Worm (Caenorhabditis elegans) whole organism, midembryonic: ENCODE results near the gene F45H10.5.

Experiments
- T22C8.4 ChIP-seq: fragments of 200-800 bp; sonication (Bioruptor generic); IDR thresholded peaks from 2 replicates; pipeline ENCODE4 v1.3.6; 2022; ENCODE audit warnings: missing genetic modification characterization, missing compliant biosample characterization
- cog-1 ChIP-seq: sonication (generic microtip); optimal IDR thresholded peaks from 2 replicates; lab custom pipeline; 2016; ENCODE audit warnings: missing genetic modification characterization, missing compliant biosample characterization
- flt-1 ChIP-seq: fragments of 200-800 bp; sonication (Bioruptor generic); IDR thresholded peaks from 2 replicates; pipeline ENCODE4 v1.3.6; 2022; ENCODE audit warnings: missing genetic modification characterization, missing compliant biosample characterization
- klf-2 ChIP-seq: fragments of 200-800 bp; sonication (Bioruptor generic); conservative IDR thresholded peaks from 2 replicates; pipeline ENCODE4 v1.3.6; 2022; ENCODE audit warnings: missing genetic modification reagents, missing genetic modification characterization, missing compliant biosample characterization
- med-1 ChIP-seq: sonication (generic microtip); optimal IDR thresholded peaks from 2 replicates; lab custom pipeline; 2017; ENCODE audit warnings: missing genetic modification characterization, mild to moderate bottlenecking, missing compliant biosample characterization, antibody characterized with exemption, missing genetic modification reagents; ENCODE audit not compliant: insufficient read depth
- ref-1 ChIP-seq: fragments of 200-800 bp; sonication (Bioruptor generic); conservative IDR thresholded peaks from 2 replicates; pipeline ENCODE4 v1.3.6; 2022; ENCODE audit warnings: missing genetic modification reagents, missing genetic modification characterization, missing compliant biosample characterization
- tab-1 ChIP-seq: fragments of 200-800 bp; sonication (Bioruptor generic); IDR thresholded peaks from 2 replicates; pipeline ENCODE4 v1.3.6; 2022; ENCODE audit warnings: missing genetic modification characterization, missing compliant biosample characterization
- ztf-23 ChIP-seq: fragments of 200-800 bp; sonication (Bioruptor generic); IDR thresholded peaks from 2 replicates; pipeline ENCODE4 v1.3.6; 2022; ENCODE audit warnings: missing genetic modification reagents, missing genetic modification characterization, missing compliant biosample characterization
- ztf-29 ChIP-seq: fragments of 200-800 bp; sonication (Bioruptor generic); IDR thresholded peaks from 2 replicates; pipeline ENCODE4 v1.3.6; 2022; ENCODE audit warnings: missing genetic modification reagents, missing genetic modification characterization, missing compliant biosample characterization

Gene F45H10.5

ce11 chrII:13472101-13472500, 29.6 kb upstream of the F45H10.5 start, which contains the start of gene E01G4.5:
E01G4.5 (plus strand) TSS chrII:13472401.
- no peak for TF ChIP-seq tab-1 (GFP tag; lab: Robert Waterston, UW)
- no peak for TF ChIP-seq med-1 (GFP tag; lab: Kevin White, UChicago)
- no peak for TF ChIP-seq cog-1 (tag; lab: Kevin White, UChicago)
- no peak for TF ChIP-seq klf-2 (GFP tag; lab: Robert Waterston, UW)
- TF ChIP-seq flt-1, result no peak

ce11 chrII:13477230-13477629, 24.4 kb upstream of the F45H10.5 start:
- TF ChIP-seq T22C8.4 (GFP tag; lab: Robert Waterston, UW), result no peak
- TF ChIP-seq flt-1, result no peak
- no peak for TF ChIP-seq tab-1 (GFP tag; lab: Robert Waterston, UW)

DNA sequence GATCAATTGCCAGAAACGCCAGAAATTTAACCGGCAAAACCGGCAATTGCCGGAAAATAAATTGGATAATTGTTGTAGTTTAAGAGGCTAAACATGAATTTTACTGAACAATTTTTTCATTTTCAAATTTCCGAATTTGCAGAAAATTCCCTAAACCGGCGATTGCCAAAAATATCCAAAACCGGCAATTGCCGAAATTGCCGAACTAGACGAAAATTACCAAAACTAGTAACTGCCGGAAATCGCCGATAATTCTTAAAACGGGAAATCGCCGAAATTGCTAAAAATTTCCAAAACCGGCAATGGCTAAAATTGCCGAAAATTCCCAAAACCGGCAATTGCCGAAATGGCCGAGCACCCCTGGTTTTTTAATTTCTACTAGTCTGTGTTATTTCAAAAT, 22.3 kb upstream of the F45H10.5 start:
- TF ChIP-seq tab-1 (GFP tag; lab: Robert Waterston, UW) (no peak), med-1 (GFP tag; lab: Kevin White, UChicago) (no peak), ztf-29 (no peak), cog-1 (tag; lab: Kevin White, UChicago) (no peak), ref-1 (GFP tag; lab: Robert Waterston, UW) (no peak), T22C8.4 (GFP tag; lab: Robert Waterston, UW) (no peak), ztf-23 (GFP tag; lab: Robert Waterston, UW) (no peak), klf-2 (GFP tag; lab: Robert Waterston, UW) (no peak), flt-1 (no peak)

DNA sequence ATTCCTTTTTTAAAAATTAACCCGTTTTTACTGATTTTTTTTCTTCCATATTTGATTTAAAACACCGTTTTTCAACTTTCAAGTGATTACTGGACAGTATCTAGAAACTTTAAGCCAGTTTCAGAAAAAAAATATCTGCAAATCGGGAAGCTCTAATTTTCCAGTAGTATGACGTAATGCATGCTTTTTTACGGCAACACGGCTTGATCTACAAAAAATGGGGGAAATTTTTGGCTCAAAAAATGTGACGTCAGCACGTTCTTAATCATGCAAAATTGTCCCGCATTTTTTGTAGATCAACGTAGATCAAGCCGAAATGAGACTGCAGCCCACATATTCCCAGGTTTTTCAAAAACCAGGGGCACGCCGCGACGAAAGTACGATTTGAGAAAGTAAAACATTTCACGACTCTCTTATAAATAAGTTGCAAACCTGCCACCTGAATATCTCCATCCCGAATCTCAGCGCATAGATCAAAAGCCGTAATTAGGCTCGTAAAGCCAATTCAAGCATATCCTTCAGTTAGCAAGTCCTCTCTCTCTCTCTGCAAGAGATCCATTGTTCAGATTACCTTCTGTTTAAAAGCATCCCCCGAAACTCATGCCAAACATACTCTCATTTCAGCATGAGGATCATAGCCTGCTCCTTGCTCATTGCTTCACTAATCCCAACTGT, 19.8 kb upstream of the F45H10.5 start, which contains the start of gene E01G4.6:
Gene E01G4.6, plus strand, starts transcription at position 625 of the 675 bp plus-strand sequence.
- TF ChIP-seq cog-1 (tag; lab: Kevin White, UChicago) (no peak), flt-1 (no peak), ztf-29 (no peak), ztf-23 (GFP tag; lab: Robert Waterston, UW) (no peak), klf-2 (GFP tag; lab: Robert Waterston, UW) (no peak), med-1 (GFP tag; lab: Kevin White, UChicago) (no peak), tab-1 (GFP tag; lab: Robert Waterston, UW) (no peak), T22C8.4 (GFP tag; lab: Robert Waterston, UW) (no peak), ref-1 (GFP tag; lab: Robert Waterston, UW) (no peak)

DNA sequence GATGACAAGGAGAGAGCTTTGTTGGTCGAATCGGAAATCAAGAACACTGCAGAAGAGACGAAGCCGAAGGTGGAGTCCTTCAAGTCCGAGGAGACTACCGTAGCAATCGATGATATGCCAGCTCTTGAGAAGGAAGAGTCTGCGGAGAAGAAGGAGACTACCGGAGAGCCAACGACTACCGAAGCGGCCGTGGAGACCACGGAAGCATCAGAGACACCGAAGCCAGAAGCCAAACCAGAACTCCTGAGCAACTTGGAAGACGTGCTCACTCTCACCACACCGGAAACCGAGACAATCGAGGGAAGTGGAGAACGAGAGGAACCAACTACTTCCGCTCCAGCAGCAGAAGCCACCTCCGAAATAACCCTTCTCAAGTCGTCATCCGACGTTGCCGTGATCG, 17.6 kb upstream of the F45H10.5 start:
- TF ChIP-seq ref-1 (GFP tag; lab: Robert Waterston, UW), result no peak
- TF ChIP-seq cog-1 (tag; lab: Kevin White, UChicago), result no peak
- no peak for TF ChIP-seq med-1 (GFP tag; lab: Kevin White, UChicago)
- TF ChIP-seq ztf-29, result no peak
- no peak for TF ChIP-seq flt-1
- TF ChIP-seq klf-2 (GFP tag; lab: Robert Waterston, UW), result no peak
- TF ChIP-seq T22C8.4 (GFP tag; lab: Robert Waterston, UW), result no peak
- no peak for TF ChIP-seq ztf-23 (GFP tag; lab: Robert Waterston, UW)
- no peak for TF ChIP-seq tab-1 (GFP tag; lab: Robert Waterston, UW)

DNA sequence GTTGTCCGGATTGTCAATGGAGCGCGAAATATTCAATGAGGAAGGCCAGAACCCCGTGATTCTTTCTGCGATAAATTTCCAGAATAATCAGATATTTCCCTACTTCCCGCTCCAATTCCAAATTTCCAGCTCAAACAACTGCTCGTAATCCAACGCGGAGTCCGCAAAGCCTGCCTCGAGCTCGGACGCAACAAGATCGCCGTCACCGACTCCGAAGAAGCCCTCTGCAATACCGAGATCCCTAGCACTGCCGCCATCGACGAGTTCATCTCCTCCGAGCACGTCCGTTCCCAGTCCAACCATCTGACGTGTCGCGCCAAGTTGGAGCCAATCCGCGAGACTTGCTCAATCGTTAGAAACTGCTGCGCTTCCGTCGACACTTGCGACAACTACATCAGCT, 16.6 kb upstream of the F45H10.5 start:
- no peak for TF ChIP-seq cog-1 (tag; lab: Kevin White, UChicago)
- no peak for TF ChIP-seq T22C8.4 (GFP tag; lab: Robert Waterston, UW)
- TF ChIP-seq med-1 (GFP tag; lab: Kevin White, UChicago), result no peak

DNA sequence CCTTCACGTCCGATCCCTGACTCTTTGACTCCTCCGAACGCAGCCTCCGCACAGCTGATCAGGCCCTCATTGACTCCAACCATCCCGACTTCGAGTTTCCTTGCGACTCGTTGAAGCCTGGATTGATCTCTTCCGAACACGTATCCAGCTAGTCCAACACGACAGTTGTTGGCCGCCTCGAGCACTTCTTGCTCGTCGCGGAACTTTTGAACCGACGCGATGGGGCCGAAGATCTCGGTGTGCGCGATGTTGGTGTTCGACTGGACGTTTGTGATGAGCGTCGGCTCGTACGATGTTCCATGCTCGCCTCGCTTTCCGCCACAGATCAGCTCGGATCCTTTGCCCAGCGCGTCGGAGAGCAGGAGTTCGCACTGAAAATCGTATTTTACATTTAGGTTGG, 14.1 kb upstream of the F45H10.5 start:
- TF ChIP-seq cog-1 (tag; lab: Kevin White, UChicago) (no peak), ztf-29 (no peak)

DNA sequence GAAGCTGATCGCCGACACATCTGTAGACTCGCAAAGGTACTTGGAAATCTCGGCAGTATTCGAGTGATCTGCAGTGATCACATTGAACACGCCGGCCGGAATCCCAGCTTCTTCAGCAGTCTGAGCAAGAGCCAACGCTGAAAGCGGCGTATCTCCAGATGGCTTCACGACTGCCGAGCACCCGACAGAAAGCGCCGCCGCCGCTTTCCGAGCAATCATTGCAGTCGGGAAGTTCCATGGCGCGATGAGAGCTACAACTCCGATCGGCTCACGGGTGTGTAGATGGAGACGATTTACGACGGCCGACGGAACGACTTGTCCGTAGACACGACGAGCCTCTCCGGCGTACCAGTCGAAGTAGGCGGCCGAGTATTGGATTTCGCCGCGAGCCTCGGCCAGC, 11.8 kb upstream of the F45H10.5 start:
- TF ChIP-seq T22C8.4 (GFP tag; lab: Robert Waterston, UW) (no peak), cog-1 (tag; lab: Kevin White, UChicago) (no peak), ztf-29 (no peak), ztf-23 (GFP tag; lab: Robert Waterston, UW) (no peak), flt-1 (no peak)

DNA sequence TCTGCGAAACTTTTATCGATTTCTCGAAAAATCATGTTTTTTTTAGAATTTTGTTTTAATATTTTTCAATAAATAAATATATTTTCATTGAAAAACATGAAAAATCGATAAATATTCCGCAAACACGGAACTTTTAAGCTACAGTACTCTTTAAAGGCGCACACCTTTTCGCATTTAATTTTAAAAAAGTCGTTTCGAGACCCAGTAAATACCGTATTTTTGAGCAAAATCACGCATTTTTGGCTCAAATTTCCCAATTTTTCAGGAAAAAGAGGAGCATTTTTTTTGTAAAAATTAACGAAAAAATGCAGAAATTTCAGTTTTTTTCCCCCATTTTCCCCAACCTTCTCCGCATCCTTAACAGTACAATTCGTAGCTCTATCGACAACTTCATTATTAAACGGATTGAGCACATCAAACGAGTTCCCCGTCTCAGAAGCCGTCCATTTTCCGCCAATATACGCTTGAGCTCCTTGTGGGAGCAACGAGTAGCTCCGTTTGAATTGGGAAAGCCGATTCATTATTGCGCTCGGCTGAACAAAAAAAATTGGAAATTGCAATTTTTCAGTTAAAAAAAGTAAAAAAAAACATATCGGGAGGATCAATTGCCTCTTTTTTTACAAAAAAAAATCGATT, 10.3 kb upstream of the F45H10.5 start, which contains the start of gene alh-7:
Gene alh-7, minus strand, starts transcription at position 533 of the 636 bp plus-strand sequence.
- TF ChIP-seq med-1 (GFP tag; lab: Kevin White, UChicago) (no peak), T22C8.4 (GFP tag; lab: Robert Waterston, UW) (no peak), tab-1 (GFP tag; lab: Robert Waterston, UW) (no peak), flt-1 (no peak), cog-1 (tag; lab: Kevin White, UChicago) (no peak), ztf-29 (no peak), klf-2 (GFP tag; lab: Robert Waterston, UW) (no peak), ztf-23 (GFP tag; lab: Robert Waterston, UW) (no peak), ref-1 (GFP tag; lab: Robert Waterston, UW) (no peak)

ce11 chrII:13492948-13493347, 8.7 kb upstream of the F45H10.5 start, which contains the start of gene F45H10.2:
F45H10.2 (minus strand) TSS chrII:13493048.
- TF ChIP-seq T22C8.4 (GFP tag; lab: Robert Waterston, UW), result no peak
- TF ChIP-seq med-1 (GFP tag; lab: Kevin White, UChicago), result no peak
- no peak for TF ChIP-seq klf-2 (GFP tag; lab: Robert Waterston, UW)
- no peak for TF ChIP-seq flt-1
- no peak for TF ChIP-seq ztf-29
- TF ChIP-seq ztf-23 (GFP tag; lab: Robert Waterston, UW), result no peak
- TF ChIP-seq ref-1 (GFP tag; lab: Robert Waterston, UW), result no peak
- no peak for TF ChIP-seq tab-1 (GFP tag; lab: Robert Waterston, UW)
- no peak for TF ChIP-seq cog-1 (tag; lab: Kevin White, UChicago)
